Fruit fly (Drosophila melanogaster) whole organism, embryonic: ENCODE data around the gene CG31204.

Source experiments
- CG10267 ChIP-seq: fragments of 200-800 bp; sonication (Bioruptor generic); optimal IDR thresholded peaks from 2 replicates; lab custom pipeline; 2018; ENCODE audit warnings: missing biosample characterization, mild to moderate bottlenecking, missing genetic modification characterization, moderate library complexity
- CG17186 ChIP-seq: fragments of 200-800 bp; sonication (Bioruptor generic); optimal IDR thresholded peaks from 3 replicates; lab custom pipeline; 2017; ENCODE audit warnings: missing biosample characterization, missing genetic modification reagents, missing genetic modification characterization
- CG18262 ChIP-seq: fragments of 200-800 bp; optimal IDR thresholded peaks from 3 replicates; lab custom pipeline; 2019; ENCODE audit warnings: missing biosample characterization, mild to moderate bottlenecking, missing genetic modification characterization, moderate library complexity
- CG2712 ChIP-seq: fragments of 200-800 bp; optimal IDR thresholded peaks from 3 replicates; lab custom pipeline; 2019; ENCODE audit warnings: missing biosample characterization, mild to moderate bottlenecking, missing genetic modification characterization, moderate library complexity
- CG30020 ChIP-seq: fragments of 200-800 bp; optimal IDR thresholded peaks from 2 replicates; lab custom pipeline; 2019; ENCODE audit warnings: missing biosample characterization, mild to moderate bottlenecking, missing genetic modification characterization, moderate library complexity
- CG30431 ChIP-seq: fragments of 200-800 bp; sonication (Bioruptor generic); optimal IDR thresholded peaks from 2 replicates; lab custom pipeline; 2017; ENCODE audit warnings: missing biosample characterization, missing genetic modification characterization
- CG4617 ChIP-seq: fragments of 200-800 bp; sonication (Bioruptor generic); optimal IDR thresholded peaks from 3 replicates; lab custom pipeline; 2016; ENCODE audit warnings: missing biosample characterization, missing genetic modification characterization, borderline replicate concordance
- CG4730 ChIP-seq: fragments of 200-800 bp; sonication (Bioruptor generic); IDR thresholded peaks from 2 replicates; pipeline ENCODE4 v1.3.6; 2022; ENCODE audit warnings: missing biosample characterization, missing genetic modification characterization
- CG6175 ChIP-seq: fragments of 200-800 bp; sonication (Bioruptor generic); IDR thresholded peaks from 3 replicates; pipeline ENCODE4 v1.3.6; 2022; ENCODE audit warnings: missing biosample characterization, missing genetic modification characterization
- CG8089 ChIP-seq: fragments of 200-800 bp; sonication (Bioruptor generic); optimal IDR thresholded peaks from 3 replicates; lab custom pipeline; 2016; ENCODE audit warnings: missing biosample characterization, missing genetic modification characterization
- CG8388 ChIP-seq: fragments of 200-800 bp; sonication (Bioruptor generic); optimal IDR thresholded peaks from 2 replicates; lab custom pipeline; 2019; ENCODE audit warnings: missing biosample characterization, mild to moderate bottlenecking, missing genetic modification characterization, moderate library complexity
- CoRest ChIP-seq: fragments of 200-800 bp; sonication (Bioruptor generic); optimal IDR thresholded peaks from 3 replicates; lab custom pipeline; 2018; ENCODE audit warnings: missing biosample characterization, mild to moderate bottlenecking, missing genetic modification characterization, moderate library complexity
- D19A ChIP-seq: fragments of 200-800 bp; optimal IDR thresholded peaks from 3 replicates; lab custom pipeline; 2019; ENCODE audit warnings: missing biosample characterization, mild to moderate bottlenecking, missing genetic modification characterization, moderate library complexity
- Dbx ChIP-seq: fragments of 200-800 bp; sonication (Bioruptor generic); IDR thresholded peaks from 3 replicates; pipeline ENCODE4 v1.3.6; 2022; ENCODE audit warnings: missing biosample characterization, missing genetic modification characterization
- Deaf1 ChIP-seq: fragments of 200-800 bp; optimal IDR thresholded peaks from 3 replicates; lab custom pipeline; 2019; ENCODE audit warnings: missing biosample characterization, mild to moderate bottlenecking, missing genetic modification characterization, moderate library complexity
- Dek ChIP-seq: fragments of 200-800 bp; sonication (Bioruptor generic); optimal IDR thresholded peaks from 3 replicates; lab custom pipeline; 2019; ENCODE audit warnings: missing biosample characterization, mild to moderate bottlenecking, missing genetic modification characterization, moderate library complexity
- Dref ChIP-seq: fragments of 200-800 bp; sonication (Bioruptor generic); IDR thresholded peaks from 2 replicates; pipeline ENCODE4 v1.3.6; 2022; ENCODE audit warnings: missing biosample characterization, missing genetic modification characterization
- Ets97D ChIP-seq: fragments of 200-800 bp; sonication (Bioruptor generic); optimal IDR thresholded peaks from 3 replicates; lab custom pipeline; 2016; ENCODE audit warnings: missing biosample characterization, missing genetic modification characterization
- Fer1 ChIP-seq: fragments of 200-800 bp; sonication (Bioruptor generic); optimal IDR thresholded peaks from 2 replicates; lab custom pipeline; 2017; ENCODE audit warnings: missing biosample characterization, mild to moderate bottlenecking, missing genetic modification characterization
- Gsc ChIP-seq: fragments of 200-800 bp; sonication (Bioruptor generic); IDR thresholded peaks from 2 replicates; pipeline ENCODE4 v1.3.6; 2022; ENCODE audit warnings: missing biosample characterization, missing genetic modification characterization
- Mrtf ChIP-seq: fragments of 200-800 bp; sonication (Bioruptor generic); IDR thresholded peaks from 3 replicates; pipeline ENCODE4 v1.3.6; 2022; ENCODE audit warnings: missing biosample characterization, missing genetic modification characterization
- NC2α ChIP-seq: fragments of 200-800 bp; sonication (Bioruptor generic); optimal IDR thresholded peaks from 2 replicates; lab custom pipeline; 2016; ENCODE audit warnings: missing biosample characterization, missing genetic modification characterization
- NK7.1 ChIP-seq: fragments of 200-800 bp; sonication (Bioruptor generic); optimal IDR thresholded peaks from 3 replicates; lab custom pipeline; 2016; ENCODE audit warnings: missing biosample characterization, missing genetic modification characterization
- Poxn ChIP-seq: fragments of 200-800 bp; sonication (Bioruptor generic); IDR thresholded peaks from 2 replicates; pipeline ENCODE4 v1.3.6; 2022; ENCODE audit warnings: missing biosample characterization, missing genetic modification characterization
- TFAM ChIP-seq: fragments of 200-800 bp; sonication (Bioruptor generic); optimal IDR thresholded peaks from 2 replicates; lab custom pipeline; 2017; ENCODE audit warnings: missing biosample characterization, missing genetic modification characterization, inconsistent platforms
- Taf1 ChIP-seq: fragments of 200-800 bp; sonication (Bioruptor generic); IDR thresholded peaks from 2 replicates; pipeline ENCODE4 v1.3.6; 2022; ENCODE audit warnings: missing biosample characterization, missing genetic modification characterization
- az2 ChIP-seq: fragments of 200-800 bp; sonication (Bioruptor generic); optimal IDR thresholded peaks from 3 replicates; lab custom pipeline; 2016; ENCODE audit warnings: missing biosample characterization, missing genetic modification characterization
- caup ChIP-seq: fragments of 200-800 bp; sonication (Bioruptor generic); optimal IDR thresholded peaks from 3 replicates; lab custom pipeline; 2017; ENCODE audit warnings: missing biosample characterization, mild to moderate bottlenecking, missing genetic modification characterization, moderate library complexity; ENCODE audit not compliant: severe bottlenecking
- chif ChIP-seq, 2 experiments: fragments of 200-800 bp; sonication (Bioruptor generic); optimal IDR thresholded peaks; 3 replicates each; lab custom pipeline; 2016; ENCODE audit warnings: missing biosample characterization in 2 of 2, missing genetic modification characterization in 2 of 2
- chinmo ChIP-seq: fragments of 200-800 bp; sonication (Bioruptor generic); IDR thresholded peaks from 4 replicates; pipeline ENCODE4 v1.3.6; 2022; ENCODE audit warnings: missing biosample characterization, missing genetic modification characterization; ENCODE audit not compliant: partially characterized antibody
- dimm ChIP-seq: fragments of 200-800 bp; sonication (Bioruptor generic); IDR thresholded peaks from 2 replicates; pipeline ENCODE4 v1.3.6; 2022; ENCODE audit warnings: missing biosample characterization, missing genetic modification characterization
- dpn ChIP-seq, 2 experiments: fragments of 200-800 bp; sonication (Bioruptor generic); optimal IDR thresholded peaks; 3 replicates each; lab custom pipeline; 2016; ENCODE audit warnings: missing biosample characterization in 2 of 2, missing genetic modification characterization in 2 of 2
- dysf ChIP-seq: fragments of 200-800 bp; sonication (Bioruptor generic); IDR thresholded peaks from 3 replicates; pipeline ENCODE4 v1.3.6; 2022; ENCODE audit warnings: missing biosample characterization, missing genetic modification characterization
- esg ChIP-seq: fragments of 200-800 bp; sonication (Bioruptor generic); conservative IDR thresholded peaks from 2 replicates; pipeline ENCODE4 v1.3.6; 2022; ENCODE audit warnings: missing biosample characterization, missing genetic modification characterization
- ewg ChIP-seq: fragments of 200-800 bp; sonication (Bioruptor generic); optimal IDR thresholded peaks from 3 replicates; lab custom pipeline; 2017; ENCODE audit warnings: mild to moderate bottlenecking, missing biosample characterization, missing genetic modification reagents, missing genetic modification characterization
- ham ChIP-seq: fragments of 200-800 bp; sonication (Bioruptor generic); IDR thresholded peaks from 2 replicates; pipeline ENCODE4 v1.3.6; 2022; ENCODE audit warnings: missing biosample characterization, missing genetic modification characterization
- jing ChIP-seq: fragments of 200-800 bp; sonication (Bioruptor generic); optimal IDR thresholded peaks from 2 replicates; lab custom pipeline; 2018; ENCODE audit warnings: missing biosample characterization, mild to moderate bottlenecking, missing genetic modification characterization
- kah ChIP-seq: fragments of 200-800 bp; sonication (Bioruptor generic); optimal IDR thresholded peaks from 2 replicates; lab custom pipeline; 2018; ENCODE audit warnings: missing biosample characterization, mild to moderate bottlenecking, missing genetic modification characterization
- kay ChIP-seq: fragments of 200-800 bp; sonication (Bioruptor generic); optimal IDR thresholded peaks from 2 replicates; lab custom pipeline; 2016; ENCODE audit warnings: missing biosample characterization, missing genetic modification characterization
- knrl ChIP-seq: fragments of 200-800 bp; sonication (Bioruptor generic); IDR thresholded peaks from 3 replicates; pipeline ENCODE4 v1.3.6; 2022; ENCODE audit warnings: missing biosample characterization, missing genetic modification characterization; ENCODE audit not compliant: partially characterized antibody
- lbe ChIP-seq: fragments of 200-800 bp; sonication (Bioruptor generic); optimal IDR thresholded peaks from 2 replicates; lab custom pipeline; 2016; ENCODE audit warnings: missing biosample characterization, mild to moderate bottlenecking, missing genetic modification characterization
- nau ChIP-seq: fragments of 200-800 bp; sonication (Bioruptor generic); optimal IDR thresholded peaks from 3 replicates; lab custom pipeline; 2017; ENCODE audit warnings: missing biosample characterization, mild to moderate bottlenecking, missing genetic modification characterization, missing genetic modification reagents
- nerfin-2 ChIP-seq: fragments of 200-800 bp; sonication (Bioruptor generic); IDR thresholded peaks from 2 replicates; pipeline ENCODE4 v1.3.6; 2022; ENCODE audit warnings: missing biosample characterization, missing genetic modification characterization; ENCODE audit not compliant: partially characterized antibody
- nmo ChIP-seq: fragments of 200-800 bp; sonication (Bioruptor generic); optimal IDR thresholded peaks from 2 replicates; lab custom pipeline; 2018; ENCODE audit warnings: missing biosample characterization, mild to moderate bottlenecking, missing genetic modification characterization, moderate library complexity
- slp2 ChIP-seq: fragments of 200-800 bp; sonication (Bioruptor generic); optimal IDR thresholded peaks from 2 replicates; lab custom pipeline; 2016; ENCODE audit warnings: missing biosample characterization, missing genetic modification characterization
- unpg ChIP-seq: fragments of 200-800 bp; sonication (Bioruptor generic); optimal IDR thresholded peaks from 3 replicates; lab custom pipeline; 2018; ENCODE audit warnings: missing biosample characterization, mild to moderate bottlenecking, missing genetic modification characterization, moderate library complexity
- wor ChIP-seq: fragments of 200-800 bp; sonication (Bioruptor generic); IDR thresholded peaks from 2 replicates; pipeline ENCODE4 v1.3.6; 2022; ENCODE audit warnings: missing biosample characterization, missing genetic modification characterization
- zf30C ChIP-seq: fragments of 200-800 bp; sonication (Bioruptor generic); optimal IDR thresholded peaks from 3 replicates; lab custom pipeline; 2018; ENCODE audit warnings: missing biosample characterization, mild to moderate bottlenecking, missing genetic modification characterization

Gene CG31204

DNA sequence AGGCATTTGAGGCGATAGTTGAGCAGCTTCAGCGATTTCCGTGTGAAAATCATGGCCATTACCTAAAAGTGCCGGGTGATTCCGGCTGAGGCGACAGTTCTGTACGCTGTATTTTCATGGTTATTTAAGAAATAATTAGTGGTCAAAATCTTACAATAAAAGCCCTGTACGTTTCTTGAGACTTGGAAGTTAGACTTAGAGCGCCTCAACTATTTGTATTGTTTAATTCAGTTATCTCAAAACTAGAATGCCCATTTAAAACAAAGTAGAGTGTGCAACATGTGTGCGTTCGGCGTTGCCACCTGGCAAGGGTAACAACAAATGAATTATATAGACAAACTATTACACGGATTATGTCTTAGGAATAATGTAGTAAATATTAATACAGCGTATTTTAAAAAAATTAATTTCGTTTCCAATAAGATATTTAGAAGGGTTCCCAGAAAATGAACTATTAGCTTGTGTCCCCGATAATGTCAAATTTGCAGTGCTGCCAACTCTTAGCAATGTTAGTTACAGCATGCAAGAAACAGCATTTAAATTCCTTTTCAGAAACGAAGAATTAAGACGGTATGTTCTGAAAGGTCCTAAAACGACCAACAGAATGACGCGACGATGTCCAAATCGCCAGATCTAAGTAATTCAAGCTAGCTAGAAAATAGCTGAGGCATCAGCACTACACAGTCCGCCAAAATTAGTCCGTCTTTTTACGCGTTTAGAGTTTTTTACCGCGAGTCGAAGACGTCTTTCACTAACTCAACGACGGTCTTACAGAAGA, 11.4 kb upstream of the CG31204 start, which contains the start of gene Gprk2 (continued):
- TF ChIP-seq Ets97D (GFP tag; lab: Kevin White, UChicago) (peak; percentile 97), NC2α (GFP tag; lab: Kevin White, UChicago) (peak; percentile 100), az2 (GFP tag; lab: Kevin White, UChicago) (peak; percentile 100), Deaf1 (peak; percentile 92), kah (GFP tag; lab: Kevin White, UChicago) (peak; percentile 99), chinmo (GFP tag; lab: Robert Waterston, UW) (no peak), NK7.1 (GFP tag; lab: Kevin White, UChicago) (peak; percentile 100), nmo (GFP tag; lab: Kevin White, UChicago) (peak; percentile 100), Mrtf (GFP tag; lab: Robert Waterston, UW) (peak; percentile 100), slp2 (peak; percentile 100), Dek (tag; lab: Kevin White, UChicago) (peak; percentile 100), Gsc (GFP tag; lab: Robert Waterston, UW) (peak; percentile 99), CG6175 (GFP tag; lab: Robert Waterston, UW) (peak; percentile 100), jing (peak; percentile 100), Dref (GFP tag; lab: Robert Waterston, UW) (peak; percentile 58), dimm (GFP tag; lab: Robert Waterston, UW) (peak; percentile 100), Taf1 (GFP tag; lab: Robert Waterston, UW) (peak; percentile 99), nau (GFP tag; lab: Kevin White, UChicago) (peak; percentile 100), lbe (GFP tag; lab: Kevin White, UChicago) (peak; percentile 99), ewg (GFP tag; lab: Kevin White, UChicago) (peak; percentile 100), CG2712 (tag; lab: Kevin White, UChicago) (peak; percentile 100), CG30020 (tag; lab: Kevin White, UChicago) (peak; percentile 90), CG17186 (GFP tag; lab: Kevin White, UChicago) (peak; percentile 98), dpn (GFP tag; optimal IDR thresholded peaks at IDR 0.05; lab: Kevin White, UChicago) (peak; percentile 100), nerfin-2 (GFP tag; lab: Robert Waterston, UW) (no peak), chif (GFP tag; optimal IDR thresholded peaks at IDR 0.05; lab: Kevin White, UChicago) (peak; percentile 100), CG10267 (tag; lab: Kevin White, UChicago) (peak; percentile 99), CoRest (tag; lab: Kevin White, UChicago) (peak; percentile 100), CG4617 (GFP tag; lab: Kevin White, UChicago) (peak; percentile 100), knrl (GFP tag; lab: Robert Waterston, UW) (no peak; the same call in 2 of the 3 replicates), Dbx (GFP tag; lab: Robert Waterston, UW) (peak; percentile 100), Fer1 (peak; percentile 100), unpg (GFP tag; lab: Kevin White, UChicago) (peak; percentile 100), CG4730 (peak; percentile 100), CG30431 (GFP tag; lab: Kevin White, UChicago) (peak; percentile 100), CG8388 (GFP tag; lab: Kevin White, UChicago) (peak; percentile 100), esg (GFP tag; lab: Robert Waterston, UW) (peak; percentile 100), dysf (GFP tag; lab: Robert Waterston, UW) (peak; percentile 100), CG8089 (GFP tag; lab: Kevin White, UChicago) (peak; percentile 100), caup (GFP tag; lab: Kevin White, UChicago) (peak; percentile 100), kay (peak; percentile 99), TFAM (GFP tag; lab: Kevin White, UChicago) (peak; percentile 97), wor (peak; percentile 100), D19A (tag; lab: Kevin White, UChicago) (peak; percentile 99), Poxn (peak; percentile 99), zf30C (GFP tag; lab: Kevin White, UChicago) (no peak), CG18262 (tag; lab: Kevin White, UChicago) (peak; percentile 100), ham (GFP tag; lab: Robert Waterston, UW) (peak; percentile 99)
